Fruit fly (Drosophila melanogaster) whole organism, embryonic: Measurements from ENCODE around the gene CG7551.

Experiments
- Asciz ChIP-seq: fragments of 200-800 bp; sonication (Bioruptor generic); optimal IDR thresholded peaks from 2 replicates; lab custom pipeline; 2017; ENCODE audit warnings: missing biosample characterization, mild to moderate bottlenecking, missing genetic modification characterization, missing genetic modification reagents
- Atf3 ChIP-seq: fragments of 200-800 bp; sonication (Bioruptor generic); optimal IDR thresholded peaks from 3 replicates; lab custom pipeline; 2016; ENCODE audit warnings: missing biosample characterization, missing genetic modification characterization
- BEAF-32 ChIP-seq: fragments of 200-800 bp; sonication (Bioruptor generic); optimal IDR thresholded peaks from 3 replicates; lab custom pipeline; 2017; ENCODE audit warnings: missing biosample characterization, missing genetic modification characterization, mild to moderate bottlenecking, moderate library complexity, missing genetic modification reagents
- Blimp-1 ChIP-seq: fragments of 200-800 bp; sonication (Bioruptor generic); optimal IDR thresholded peaks from 3 replicates; lab custom pipeline; 2018; ENCODE audit warnings: missing biosample characterization, missing genetic modification characterization, mild to moderate bottlenecking, moderate library complexity, missing genetic modification reagents
- CG10147 ChIP-seq: fragments of 200-800 bp; sonication (Bioruptor generic); optimal IDR thresholded peaks from 2 replicates; lab custom pipeline; 2019; ENCODE audit warnings: missing biosample characterization, mild to moderate bottlenecking, missing genetic modification characterization, moderate library complexity
- CG10543 ChIP-seq: fragments of 200-800 bp; sonication (Bioruptor generic); optimal IDR thresholded peaks from 3 replicates; lab custom pipeline; 2017; ENCODE audit warnings: missing biosample characterization, mild to moderate bottlenecking, missing genetic modification characterization, moderate library complexity
- CG12299 ChIP-seq: fragments of 200-800 bp; sonication (Bioruptor generic); optimal IDR thresholded peaks from 2 replicates; lab custom pipeline; 2018; ENCODE audit warnings: missing biosample characterization, mild to moderate bottlenecking, missing genetic modification characterization
- CG14860 ChIP-seq: fragments of 200-800 bp; sonication (Bioruptor generic); IDR thresholded peaks from 3 replicates; pipeline ENCODE4 v1.3.6; 2022; ENCODE audit warnings: missing biosample characterization, missing genetic modification characterization; ENCODE audit not compliant: partially characterized antibody
- CG15269 ChIP-seq: fragments of 200-800 bp; sonication (Bioruptor generic); optimal IDR thresholded peaks from 2 replicates; lab custom pipeline; 2018; ENCODE audit warnings: missing biosample characterization, mild to moderate bottlenecking, missing genetic modification characterization, moderate library complexity
- CG15479 ChIP-seq: fragments of 200-800 bp; sonication (Bioruptor generic); optimal IDR thresholded peaks from 3 replicates; lab custom pipeline; 2019; ENCODE audit warnings: missing biosample characterization, mild to moderate bottlenecking, missing genetic modification characterization, moderate library complexity
- CG15514 ChIP-seq: fragments of 200-800 bp; sonication (Bioruptor generic); optimal IDR thresholded peaks from 3 replicates; lab custom pipeline; 2017; ENCODE audit warnings: missing biosample characterization, missing genetic modification characterization, mild to moderate bottlenecking, moderate library complexity, missing genetic modification reagents
- CG15601 ChIP-seq: fragments of 200-800 bp; sonication (Bioruptor generic); optimal IDR thresholded peaks from 3 replicates; lab custom pipeline; 2019; ENCODE audit warnings: missing biosample characterization, mild to moderate bottlenecking, missing genetic modification characterization, moderate library complexity
- CG17186 ChIP-seq: fragments of 200-800 bp; sonication (Bioruptor generic); optimal IDR thresholded peaks from 3 replicates; lab custom pipeline; 2017; ENCODE audit warnings: missing biosample characterization, missing genetic modification reagents, missing genetic modification characterization
- CG2116 ChIP-seq: fragments of 200-800 bp; sonication (Bioruptor generic); optimal IDR thresholded peaks from 3 replicates; lab custom pipeline; 2018; ENCODE audit warnings: missing biosample characterization, mild to moderate bottlenecking, missing genetic modification characterization
- CG2678 ChIP-seq: fragments of 200-800 bp; sonication (Bioruptor generic); optimal IDR thresholded peaks from 3 replicates; lab custom pipeline; 2019; ENCODE audit warnings: missing biosample characterization, mild to moderate bottlenecking, missing genetic modification characterization, moderate library complexity
- CG2712 ChIP-seq: fragments of 200-800 bp; optimal IDR thresholded peaks from 3 replicates; lab custom pipeline; 2019; ENCODE audit warnings: missing biosample characterization, mild to moderate bottlenecking, missing genetic modification characterization, moderate library complexity
- CG30020 ChIP-seq: fragments of 200-800 bp; optimal IDR thresholded peaks from 2 replicates; lab custom pipeline; 2019; ENCODE audit warnings: missing biosample characterization, mild to moderate bottlenecking, missing genetic modification characterization, moderate library complexity
- CG32767 ChIP-seq: fragments of 200-800 bp; sonication (Bioruptor generic); IDR thresholded peaks from 2 replicates; pipeline ENCODE4 v1.3.6; 2022; ENCODE audit warnings: missing biosample characterization, missing genetic modification characterization
- CG6175 ChIP-seq: fragments of 200-800 bp; sonication (Bioruptor generic); IDR thresholded peaks from 3 replicates; pipeline ENCODE4 v1.3.6; 2022; ENCODE audit warnings: missing biosample characterization, missing genetic modification characterization
- CG7839 ChIP-seq: fragments of 200-800 bp; sonication (Bioruptor generic); optimal IDR thresholded peaks from 3 replicates; lab custom pipeline; 2018; ENCODE audit warnings: missing biosample characterization, mild to moderate bottlenecking, missing genetic modification characterization, moderate library complexity
- D19A ChIP-seq: fragments of 200-800 bp; optimal IDR thresholded peaks from 3 replicates; lab custom pipeline; 2019; ENCODE audit warnings: missing biosample characterization, mild to moderate bottlenecking, missing genetic modification characterization, moderate library complexity
- Deaf1 ChIP-seq: fragments of 200-800 bp; optimal IDR thresholded peaks from 3 replicates; lab custom pipeline; 2019; ENCODE audit warnings: missing biosample characterization, mild to moderate bottlenecking, missing genetic modification characterization, moderate library complexity
- Elba2 ChIP-seq: fragments of 200-800 bp; sonication (Bioruptor generic); optimal IDR thresholded peaks from 3 replicates; lab custom pipeline; 2016; ENCODE audit warnings: missing biosample characterization, missing genetic modification characterization
- Fer3 ChIP-seq: fragments of 200-800 bp; sonication (Bioruptor generic); optimal IDR thresholded peaks from 2 replicates; lab custom pipeline; 2018; ENCODE audit warnings: missing biosample characterization, mild to moderate bottlenecking, missing genetic modification characterization, moderate library complexity
- H15 ChIP-seq: fragments of 200-800 bp; sonication (Bioruptor generic); IDR thresholded peaks from 3 replicates; pipeline ENCODE4 v1.3.6; 2022; ENCODE audit warnings: missing biosample characterization, missing genetic modification characterization
- Med ChIP-seq: fragments of 200-800 bp; sonication (Bioruptor generic); peaks from one replicate; lab custom pipeline; 2016; ENCODE audit warnings: missing biosample characterization, missing genetic modification characterization, mild to moderate bottlenecking, inconsistent platforms, moderate library complexity
- Nf-YB ChIP-seq: fragments of 200-800 bp; sonication (Bioruptor generic); optimal IDR thresholded peaks from 3 replicates; lab custom pipeline; 2019; ENCODE audit warnings: missing biosample characterization, mild to moderate bottlenecking, missing genetic modification characterization, moderate library complexity
- Sin3A ChIP-seq: fragments of >200 bp; optimal IDR thresholded peaks from 2 replicates; lab custom pipeline; 2018
- Six4 ChIP-seq: fragments of 200-800 bp; sonication (Bioruptor generic); optimal IDR thresholded peaks from 2 replicates; lab custom pipeline; 2016; ENCODE audit warnings: missing biosample characterization, missing genetic modification characterization
- Sox102F ChIP-seq: fragments of 200-800 bp; sonication (Bioruptor generic); optimal IDR thresholded peaks from 2 replicates; lab custom pipeline; 2018; ENCODE audit warnings: missing biosample characterization, mild to moderate bottlenecking, missing genetic modification characterization, moderate library complexity
- Spps ChIP-seq: fragments of 200-800 bp; sonication (Bioruptor generic); optimal IDR thresholded peaks from 2 replicates; lab custom pipeline; 2018; ENCODE audit warnings: missing biosample characterization, mild to moderate bottlenecking, missing genetic modification characterization
- Sry-δ ChIP-seq: fragments of 200-800 bp; sonication (Bioruptor generic); optimal IDR thresholded peaks from 2 replicates; lab custom pipeline; 2016; ENCODE audit warnings: missing biosample characterization, missing genetic modification characterization
- Trl ChIP-seq, 3 experiments: fragments of >200 bp in 2 of 3; fragments of 200-800 bp in 1 of 3; sonication (Bioruptor generic) in 1 of 3; optimal IDR thresholded peaks; 2 replicates in 1 of 3; 3 replicates in 2 of 3; lab custom pipeline; 2016 to 2017; ENCODE audit warnings: missing biosample characterization in 1 of 3, missing genetic modification characterization in 1 of 3
- Xbp1 ChIP-seq: fragments of 200-800 bp; sonication (Bioruptor generic); optimal IDR thresholded peaks from 3 replicates; lab custom pipeline; 2016; ENCODE audit warnings: missing biosample characterization, mild to moderate bottlenecking, missing genetic modification characterization
- ash1 ChIP-seq: fragments of 200-800 bp; sonication (Bioruptor generic); optimal IDR thresholded peaks from 2 replicates; lab custom pipeline; 2018; ENCODE audit warnings: missing biosample characterization, mild to moderate bottlenecking, missing genetic modification characterization
- chm ChIP-seq: fragments of 200-800 bp; sonication (Bioruptor generic); IDR thresholded peaks from 2 replicates; pipeline ENCODE4 v1.3.6; 2022; ENCODE audit warnings: missing biosample characterization, missing genetic modification characterization
- cwo ChIP-seq: fragments of 200-800 bp; sonication (Bioruptor generic); optimal IDR thresholded peaks from 3 replicates; lab custom pipeline; 2017; ENCODE audit warnings: missing biosample characterization, missing genetic modification characterization, mild to moderate bottlenecking, moderate library complexity, missing genetic modification reagents
- dysf ChIP-seq: fragments of 200-800 bp; sonication (Bioruptor generic); IDR thresholded peaks from 3 replicates; pipeline ENCODE4 v1.3.6; 2022; ENCODE audit warnings: missing biosample characterization, missing genetic modification characterization
- ewg ChIP-seq: fragments of 200-800 bp; sonication (Bioruptor generic); optimal IDR thresholded peaks from 3 replicates; lab custom pipeline; 2017; ENCODE audit warnings: mild to moderate bottlenecking, missing biosample characterization, missing genetic modification reagents, missing genetic modification characterization
- fd64A ChIP-seq: fragments of 200-800 bp; sonication (Bioruptor generic); optimal IDR thresholded peaks from 3 replicates; lab custom pipeline; 2018; ENCODE audit warnings: missing biosample characterization, mild to moderate bottlenecking, missing genetic modification characterization
- fru ChIP-seq: fragments of >200 bp; optimal IDR thresholded peaks from 2 replicates; lab custom pipeline; 2017
- gem ChIP-seq: fragments of 200-800 bp; sonication (Bioruptor generic); optimal IDR thresholded peaks from 2 replicates; lab custom pipeline; 2019; ENCODE audit warnings: missing biosample characterization, mild to moderate bottlenecking, missing genetic modification characterization, moderate library complexity
- grau ChIP-seq: fragments of 200-800 bp; optimal IDR thresholded peaks from 3 replicates; lab custom pipeline; 2019; ENCODE audit warnings: missing biosample characterization, mild to moderate bottlenecking, missing genetic modification characterization, moderate library complexity
- nerfin-1 ChIP-seq: fragments of 200-800 bp; sonication (Bioruptor generic); optimal IDR thresholded peaks from 3 replicates; lab custom pipeline; 2019; ENCODE audit warnings: missing biosample characterization, mild to moderate bottlenecking, missing genetic modification characterization, moderate library complexity
- nmo ChIP-seq: fragments of 200-800 bp; sonication (Bioruptor generic); optimal IDR thresholded peaks from 2 replicates; lab custom pipeline; 2018; ENCODE audit warnings: missing biosample characterization, mild to moderate bottlenecking, missing genetic modification characterization, moderate library complexity
- pb ChIP-seq: fragments of 200-800 bp; sonication (Bioruptor generic); optimal IDR thresholded peaks from 3 replicates; lab custom pipeline; 2016; ENCODE audit warnings: missing biosample characterization, missing genetic modification characterization
- psq ChIP-seq: fragments of 200-800 bp; sonication (Bioruptor generic); optimal IDR thresholded peaks from 2 replicates; lab custom pipeline; 2017; ENCODE audit warnings: missing biosample characterization, missing genetic modification characterization
- tin ChIP-seq: fragments of 200-800 bp; sonication (Bioruptor generic); optimal IDR thresholded peaks from 3 replicates; lab custom pipeline; 2016; ENCODE audit warnings: missing biosample characterization, missing genetic modification characterization
- tll ChIP-seq, 2 experiments: fragments of 200-800 bp in 1 of 2; fragments of >200 bp in 1 of 2; sonication (Bioruptor generic) in 1 of 2; optimal IDR thresholded peaks; 2 replicates each; lab custom pipeline; 2017 to 2019; ENCODE audit warnings: missing biosample characterization in 2 of 2, missing genetic modification characterization in 2 of 2, mild to moderate bottlenecking in 1 of 2, moderate library complexity in 1 of 2

CG7551 gene

DNA sequence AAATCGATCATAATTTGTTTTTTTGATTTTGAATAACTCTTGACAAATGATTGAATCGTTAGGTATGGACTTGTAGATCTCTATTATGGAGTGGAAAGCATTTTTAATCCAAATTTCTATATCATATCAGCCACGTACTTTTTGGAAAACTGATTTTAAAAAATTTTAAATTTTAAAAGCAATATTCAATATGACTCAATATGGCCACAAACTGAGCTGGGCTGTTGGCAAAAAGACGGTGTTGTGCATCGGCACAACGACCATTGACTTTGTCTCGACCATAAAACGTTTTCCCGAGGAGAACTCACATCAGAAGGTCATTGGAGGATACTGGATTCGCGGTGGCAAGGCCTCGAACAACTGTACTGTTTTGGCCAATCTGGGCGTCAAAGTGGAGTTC is at the start of gene CG7551, which contains the start of gene CG12289:
CG7551 (plus strand) TSS at position 121 of the 400 bp plus-strand sequence.
CG12289 (minus strand) TSS at position 101 of the 400 bp plus-strand sequence.
- TF ChIP-seq CG10543, result no peak
- TF ChIP-seq Fer3, result no peak
- no peak for TF ChIP-seq ash1 (GFP tag; lab: Kevin White, UChicago)
- no peak for TF ChIP-seq CG15514
- no peak for TF ChIP-seq psq
- no peak for TF ChIP-seq CG17186
- no peak for TF ChIP-seq CG14860 (GFP tag; lab: Robert Waterston, UW)

DNA sequence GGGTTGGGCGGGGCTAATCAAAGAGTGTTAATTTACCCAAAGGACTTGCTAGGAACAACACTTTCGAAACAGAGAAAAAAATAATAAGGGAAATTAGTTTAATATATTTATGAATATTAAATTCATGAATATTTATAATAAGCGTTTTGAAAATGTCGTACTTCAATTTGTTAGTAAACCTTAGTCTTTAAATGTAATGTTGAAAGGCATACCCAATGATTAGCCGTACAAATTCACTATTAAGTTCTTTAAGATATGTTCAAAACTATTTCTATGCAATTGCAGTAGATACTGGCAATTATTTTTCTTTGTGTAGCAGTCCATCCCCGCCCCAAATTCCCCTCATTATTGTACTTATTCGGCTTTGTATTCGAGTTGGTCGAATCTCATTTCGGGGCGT is 47.8 kb upstream of the CG7551 start:
- no peak for TF ChIP-seq Nf-YB (GFP tag; lab: Kevin White, UChicago)
- no peak for TF ChIP-seq CG2116
- TF ChIP-seq CG15269 (tag; lab: Kevin White, UChicago), result peak; percentile 15
- peak; percentile 51 for TF ChIP-seq CG2678 (tag; lab: Kevin White, UChicago)
- TF ChIP-seq dysf (GFP tag; lab: Robert Waterston, UW), result no peak
- no peak for TF ChIP-seq pb
- peak; percentile 51 for TF ChIP-seq Med (GFP tag; lab: Kevin White, UChicago)
- TF ChIP-seq CG7839 (tag; lab: Kevin White, UChicago), result peak; percentile 24
- no peak for TF ChIP-seq H15 (GFP tag; lab: Robert Waterston, UW)
- no peak for TF ChIP-seq CG30020
- no peak for TF ChIP-seq Sin3A (lab: Kevin White, UChicago)
- no peak for TF ChIP-seq CG15601 (tag; lab: Kevin White, UChicago)
- TF ChIP-seq nmo, result peak; percentile 7
- TF ChIP-seq fru (lab: Kevin White, UChicago), result no peak
- TF ChIP-seq CG15479, result no peak
- no peak for TF ChIP-seq nerfin-1 (tag; lab: Kevin White, UChicago)
- no peak for TF ChIP-seq CG15514
- no peak for TF ChIP-seq BEAF-32 (GFP tag; lab: Kevin White, UChicago)
- no peak for TF ChIP-seq ewg (GFP tag; lab: Kevin White, UChicago)
- TF ChIP-seq cwo, result no peak
- no peak for TF ChIP-seq chm (GFP tag; lab: Robert Waterston, UW)
- peak; percentile 15 for TF ChIP-seq Blimp-1 (GFP tag; lab: Kevin White, UChicago)
- TF ChIP-seq tin, result no peak
- TF ChIP-seq Sry-δ (GFP tag; lab: Kevin White, UChicago), result no peak
- TF ChIP-seq Elba2 (GFP tag; lab: Kevin White, UChicago), result no peak
- TF ChIP-seq D19A (tag; lab: Kevin White, UChicago), result peak; percentile 7
- no peak for TF ChIP-seq CG12299 (tag; lab: Kevin White, UChicago)
- no peak for TF ChIP-seq Six4 (GFP tag; lab: Kevin White, UChicago)
- TF ChIP-seq gem (tag; lab: Kevin White, UChicago), result peak; percentile 39
- TF ChIP-seq grau (tag; lab: Kevin White, UChicago), result peak; percentile 32
- no peak for TF ChIP-seq Xbp1
- TF ChIP-seq CG32767 (GFP tag; lab: Robert Waterston, UW), result no peak
- TF ChIP-seq Atf3, result no peak
- TF ChIP-seq CG2712 (tag; lab: Kevin White, UChicago), result peak; percentile 13
- no peak for TF ChIP-seq tll (GFP tag; optimal IDR thresholded peaks at IDR 0.05; lab: Kevin White, UChicago)
- TF ChIP-seq Deaf1 (tag; lab: Kevin White, UChicago), result no peak
- no peak for TF ChIP-seq CG6175 (GFP tag; lab: Robert Waterston, UW)
- no peak for TF ChIP-seq Spps
- peak; percentile 15 for TF ChIP-seq Sox102F (GFP tag; lab: Kevin White, UChicago)
- TF ChIP-seq fd64A (GFP tag; lab: Kevin White, UChicago), result no peak
- TF ChIP-seq CG14860 (GFP tag; lab: Robert Waterston, UW), result no peak
- peak; percentile 17 for TF ChIP-seq Asciz
- TF ChIP-seq CG10147 (GFP tag; lab: Kevin White, UChicago), result no peak
- no peak for TF ChIP-seq Trl (optimal IDR thresholded peaks at IDR 0.05; lab: Kevin White, UChicago)
- no peak for TF ChIP-seq Trl (GFP tag; optimal IDR thresholded peaks at IDR 0.05; lab: Kevin White, UChicago)
